Worm (Caenorhabditis elegans): Measurements from ENCODE around the gene pmt-2.
A peak's percentile ranks its signal among the peaks of the same experiment; 100 is the strongest.

pmt-2 gene

ce11 chrV:4674506-4674905 is 46.1 kb downstream of the pmt-2 start, which contains the start of gene K03B4.8:
Gene K03B4.8 (minus strand): TSS chrV:4674606.
- TF ChIP-seq scrt-1 (GFP tag; IDR thresholded peaks at IDR 0.05) (no peak), ama-1 (optimal IDR thresholded peaks at IDR 0.05) (no peak), ets-7 (tag; optimal IDR thresholded peaks at IDR 0.05) (no peak), tbx-11 (GFP tag; IDR thresholded peaks at IDR 0.05) (no peak), hmbx-1 (tag; optimal IDR thresholded peaks at IDR 0.05) (no peak), hmg-4 (GFP tag; optimal IDR thresholded peaks at IDR 0.05) (no peak), tra-4 (tag; optimal IDR thresholded peaks at IDR 0.05) (no peak)

ce11 chrV:4676092-4676491 is 47.7 kb downstream of the pmt-2 start, which contains the start of gene K03B4.6:
Gene K03B4.6 (minus strand): TSS chrV:4676192.
- no peak for TF ChIP-seq ceh-13 (GFP tag; optimal IDR thresholded peaks at IDR 0.05)
- no peak for TF ChIP-seq hnd-1 (tag; optimal IDR thresholded peaks at IDR 0.05)
- no peak for TF ChIP-seq hmg-4 (GFP tag; optimal IDR thresholded peaks at IDR 0.05)
- no peak for TF ChIP-seq tbx-11 (GFP tag; IDR thresholded peaks at IDR 0.05)
- no peak for TF ChIP-seq tbx-37 (GFP tag; conservative IDR thresholded peaks at IDR 0.05)
- TF ChIP-seq tra-4 (tag; optimal IDR thresholded peaks at IDR 0.05): no peak
- TF ChIP-seq scrt-1 (GFP tag; IDR thresholded peaks at IDR 0.05): no peak
- TF ChIP-seq hmbx-1 (tag; optimal IDR thresholded peaks at IDR 0.05): no peak
- TF ChIP-seq ets-7 (tag; optimal IDR thresholded peaks at IDR 0.05): no peak
- TF ChIP-seq ama-1 (optimal IDR thresholded peaks at IDR 0.05): no peak

ce11 chrV:4676812-4677211 is 48.4 kb downstream of the pmt-2 start:
- no peak for TF ChIP-seq flt-1 (GFP tag; IDR thresholded peaks at IDR 0.05)
- no peak for TF ChIP-seq aly-1 (tag; optimal IDR thresholded peaks at IDR 0.05)
- TF ChIP-seq ama-1 (optimal IDR thresholded peaks at IDR 0.05): no peak
- TF ChIP-seq ceh-36 (tag; optimal IDR thresholded peaks at IDR 0.05): no peak
- no peak for TF ChIP-seq tbx-11 (GFP tag; IDR thresholded peaks at IDR 0.05)
- no peak for TF ChIP-seq sea-1 (GFP tag; conservative IDR thresholded peaks at IDR 0.05)
- TF ChIP-seq B0310.2 (tag; optimal IDR thresholded peaks at IDR 0.05): no peak
- no peak for TF ChIP-seq tbx-37 (GFP tag; conservative IDR thresholded peaks at IDR 0.05)
- TF ChIP-seq hnd-1 (tag; optimal IDR thresholded peaks at IDR 0.05): no peak
- no peak for TF ChIP-seq scrt-1 (GFP tag; IDR thresholded peaks at IDR 0.05)
- TF ChIP-seq ets-7 (tag; optimal IDR thresholded peaks at IDR 0.05): no peak
- TF ChIP-seq pes-1 (GFP tag; IDR thresholded peaks at IDR 0.05): no peak
- TF ChIP-seq hmbx-1 (tag; optimal IDR thresholded peaks at IDR 0.05): no peak
- no peak for TF ChIP-seq F13C5.2 (tag; optimal IDR thresholded peaks at IDR 0.05)
- no peak for TF ChIP-seq hmg-4 (GFP tag; optimal IDR thresholded peaks at IDR 0.05)
- TF ChIP-seq tra-4 (tag; optimal IDR thresholded peaks at IDR 0.05): no peak
- TF ChIP-seq ceh-13 (GFP tag; optimal IDR thresholded peaks at IDR 0.05): no peak

ce11 chrV:4681670-4682069 is 53.3 kb downstream of the pmt-2 start, which contains the start of gene K03B4.4:
Gene K03B4.4 (plus strand): TSS chrV:4681970.
- TF ChIP-seq hmg-4 (GFP tag; optimal IDR thresholded peaks at IDR 0.05) (no peak), F13C5.2 (tag; optimal IDR thresholded peaks at IDR 0.05) (no peak), sea-1 (GFP tag; conservative IDR thresholded peaks at IDR 0.05) (no peak), ets-7 (tag; optimal IDR thresholded peaks at IDR 0.05) (no peak), ama-1 (optimal IDR thresholded peaks at IDR 0.05) (no peak), flt-1 (GFP tag; IDR thresholded peaks at IDR 0.05) (no peak), hnd-1 (tag; optimal IDR thresholded peaks at IDR 0.05) (no peak), hmbx-1 (tag; optimal IDR thresholded peaks at IDR 0.05) (no peak), tbx-37 (GFP tag; conservative IDR thresholded peaks at IDR 0.05) (no peak), tra-4 (tag; optimal IDR thresholded peaks at IDR 0.05) (no peak), ceh-13 (GFP tag; optimal IDR thresholded peaks at IDR 0.05) (no peak), tbx-11 (GFP tag; IDR thresholded peaks at IDR 0.05) (no peak), pes-1 (GFP tag; IDR thresholded peaks at IDR 0.05) (no peak), ceh-36 (tag; optimal IDR thresholded peaks at IDR 0.05) (no peak), scrt-1 (GFP tag; IDR thresholded peaks at IDR 0.05) (no peak), B0310.2 (tag; optimal IDR thresholded peaks at IDR 0.05) (no peak), aly-1 (tag; optimal IDR thresholded peaks at IDR 0.05) (no peak)

- no peak for TF ChIP-seq flt-1 (GFP tag; IDR thresholded peaks at IDR 0.05)
- TF ChIP-seq hmg-4 (GFP tag; optimal IDR thresholded peaks at IDR 0.05): no peak
- peak; percentile 73 for TF ChIP-seq ceh-36 (tag; optimal IDR thresholded peaks at IDR 0.05)
- no peak for TF ChIP-seq ets-7 (tag; optimal IDR thresholded peaks at IDR 0.05)
- TF ChIP-seq hmbx-1 (tag; optimal IDR thresholded peaks at IDR 0.05): no peak
- TF ChIP-seq aly-1 (tag; optimal IDR thresholded peaks at IDR 0.05): no peak
- TF ChIP-seq ama-1 (optimal IDR thresholded peaks at IDR 0.05): no peak
- TF ChIP-seq sea-1 (GFP tag; conservative IDR thresholded peaks at IDR 0.05): no peak
Measured at ce11 chrV:4684137-4684536, 55.8 kb downstream of the pmt-2 start.
